Worm (Caenorhabditis elegans) whole organism, midembryonic: ENCODE results near the gene mfsd-6.

Experiments used
- T22C8.4 ChIP-seq: fragments of 200-800 bp; sonication (Bioruptor generic); IDR thresholded peaks from 2 replicates; pipeline ENCODE4 v1.3.6; 2022; ENCODE audit warnings: missing genetic modification characterization, missing compliant biosample characterization
- cog-1 ChIP-seq: sonication (generic microtip); optimal IDR thresholded peaks from 2 replicates; lab custom pipeline; 2016; ENCODE audit warnings: missing genetic modification characterization, missing compliant biosample characterization
- flt-1 ChIP-seq: fragments of 200-800 bp; sonication (Bioruptor generic); IDR thresholded peaks from 2 replicates; pipeline ENCODE4 v1.3.6; 2022; ENCODE audit warnings: missing genetic modification characterization, missing compliant biosample characterization
- klf-2 ChIP-seq: fragments of 200-800 bp; sonication (Bioruptor generic); conservative IDR thresholded peaks from 2 replicates; pipeline ENCODE4 v1.3.6; 2022; ENCODE audit warnings: missing genetic modification reagents, missing genetic modification characterization, missing compliant biosample characterization
- med-1 ChIP-seq: sonication (generic microtip); optimal IDR thresholded peaks from 2 replicates; lab custom pipeline; 2017; ENCODE audit warnings: missing genetic modification characterization, mild to moderate bottlenecking, missing compliant biosample characterization, antibody characterized with exemption, missing genetic modification reagents; ENCODE audit not compliant: insufficient read depth
- ref-1 ChIP-seq: fragments of 200-800 bp; sonication (Bioruptor generic); conservative IDR thresholded peaks from 2 replicates; pipeline ENCODE4 v1.3.6; 2022; ENCODE audit warnings: missing genetic modification reagents, missing genetic modification characterization, missing compliant biosample characterization
- ztf-23 ChIP-seq: fragments of 200-800 bp; sonication (Bioruptor generic); IDR thresholded peaks from 2 replicates; pipeline ENCODE4 v1.3.6; 2022; ENCODE audit warnings: missing genetic modification reagents, missing genetic modification characterization, missing compliant biosample characterization

DNA sequence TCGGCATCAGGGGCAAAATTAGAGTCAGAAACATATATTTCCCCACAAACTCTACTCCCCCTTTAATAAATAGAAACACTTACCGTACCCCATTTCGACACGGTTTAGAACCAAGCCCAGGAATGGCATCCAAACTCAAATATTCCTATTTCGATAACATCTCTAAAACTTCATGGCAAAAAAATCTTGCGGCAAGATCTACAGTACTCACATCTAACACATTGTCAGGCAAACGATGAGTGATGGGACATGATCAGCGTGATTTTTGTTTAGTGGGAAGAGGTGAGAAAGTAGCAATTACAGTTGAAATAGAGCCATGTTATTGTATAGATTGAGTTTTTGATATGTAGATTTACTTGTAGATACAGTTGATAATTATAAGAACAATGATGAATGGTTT lies 28.2 kb downstream of the mfsd-6 start:
- TF ChIP-seq ztf-23 (GFP tag; lab: Robert Waterston, UW): no peak
- no peak for TF ChIP-seq klf-2 (GFP tag; lab: Robert Waterston, UW)
- no peak for TF ChIP-seq flt-1 (GFP tag; lab: Robert Waterston, UW)
- TF ChIP-seq ref-1 (GFP tag; lab: Robert Waterston, UW): no peak
- no peak for TF ChIP-seq med-1
- TF ChIP-seq T22C8.4 (GFP tag; lab: Robert Waterston, UW): no peak
- TF ChIP-seq cog-1: no peak
